Worm (Caenorhabditis elegans): ENCODE results near the gene znf-622.

znf-622 gene

ce11 chrIII:6381584-6382391 is at the start of gene znf-622:
Gene znf-622 (plus strand): TSS chrIII:6381634.
- TF ChIP-seq rec-8 (tag; optimal IDR thresholded peaks at IDR 0.05) (no peak), ZK185.1 (tag; optimal IDR thresholded peaks at IDR 0.05; ENCODE audit: poor library complexity, severe bottlenecking) (no peak), tbx-9 (tag; optimal IDR thresholded peaks at IDR 0.05; ENCODE audit: borderline replicate concordance) (no peak), F22D6.2 (tag; optimal IDR thresholded peaks at IDR 0.05) (no peak)

- TF ChIP-seq Y79H2A.3 (GFP tag; conservative IDR thresholded peaks at IDR 0.05): no peak
These were observed 47.1 kb upstream of the znf-622 start for ce11 chrIII:6334364-6334763.

- TF ChIP-seq madf-6 (GFP tag; IDR thresholded peaks at IDR 0.05): peak; percentile 69
- TF ChIP-seq madf-8 (GFP tag; conservative IDR thresholded peaks at IDR 0.05): peak; percentile 41; the same call in 1 of the 2 replicates
These were observed 43.7 kb upstream of the znf-622 start for ce11 chrIII:6337730-6338129.

ce11 chrIII:6339919-6340434 is 41.5 kb upstream of the znf-622 start, which contains the start of gene let-767:
Gene let-767 (minus strand): TSS chrIII:6339969.
- peak; percentile 45 for TF ChIP-seq nhr-80 (tag; optimal IDR thresholded peaks at IDR 0.05)
- TF ChIP-seq ceh-40 (GFP tag; IDR thresholded peaks at IDR 0.05): no peak
- TF ChIP-seq snpc-4 (GFP tag; optimal IDR thresholded peaks at IDR 0.05): no peak
- TF ChIP-seq snpc-4 (tag; optimal IDR thresholded peaks at IDR 0.05): no peak
- no peak for TF ChIP-seq mcd-1 (GFP tag; IDR thresholded peaks at IDR 0.05)
- 0 out of 2 replicates have a peak, but pooled peaks have one; percentile 36 for TF ChIP-seq madf-3 (GFP tag; IDR thresholded peaks at IDR 0.05)
- no peak for TF ChIP-seq ceh-27 (GFP tag; optimal IDR thresholded peaks at IDR 0.05)
- TF ChIP-seq athp-1 (tag; optimal IDR thresholded peaks at IDR 0.05): no peak
- no peak for TF ChIP-seq Y67H2A.10 (GFP tag; conservative IDR thresholded peaks at IDR 0.05)
- TF ChIP-seq F23B12.7 (tag; optimal IDR thresholded peaks at IDR 0.05; ENCODE audit: insufficient read depth): no peak
- peak; percentile 32; the same call in 1 of the 2 replicates for TF ChIP-seq ekl-4 (GFP tag; IDR thresholded peaks at IDR 0.05)
- no peak for TF ChIP-seq somi-1 (GFP tag; optimal IDR thresholded peaks at IDR 0.05)
- no peak for TF ChIP-seq F57C9.4 (tag; optimal IDR thresholded peaks at IDR 0.05)
- TF ChIP-seq K11D2.4 (GFP tag; IDR thresholded peaks at IDR 0.05): no peak
- TF ChIP-seq hmg-1.2 (GFP tag; IDR thresholded peaks at IDR 0.05): 0 out of 2 replicates have a peak, but pooled peaks have one; percentile 4
- TF ChIP-seq rec-8 (tag; optimal IDR thresholded peaks at IDR 0.05): no peak
- no peak for TF ChIP-seq Y56A3A.18 (GFP tag; IDR thresholded peaks at IDR 0.05)

- TF ChIP-seq madf-3 (GFP tag; IDR thresholded peaks at IDR 0.05) (no peak), lir-1 (GFP tag; conservative IDR thresholded peaks at IDR 0.05) (no peak), madf-6 (GFP tag; IDR thresholded peaks at IDR 0.05) (0 out of 2 replicates have a peak, but pooled peaks have one; percentile 22), cebp-1 (GFP tag; IDR thresholded peaks at IDR 0.05) (no peak), cebp-1 (tag; optimal IDR thresholded peaks at IDR 0.05) (peak; percentile 20), lsl-1 (GFP tag; optimal IDR thresholded peaks at IDR 0.05) (peak; percentile 73), xnd-1 (tag; optimal IDR thresholded peaks at IDR 0.05) (no peak), attf-5 (GFP tag; optimal IDR thresholded peaks at IDR 0.05) (peak; percentile 49), ama-1 (optimal IDR thresholded peaks at IDR 0.05) (no peak), ama-1 (GFP tag; optimal IDR thresholded peaks at IDR 0.05) (no peak), F37B4.10 (GFP tag; IDR thresholded peaks at IDR 0.05) (no peak), snpc-1.3 (tag; optimal IDR thresholded peaks at IDR 0.05; ENCODE audit: insufficient read depth) (peak; percentile 28), F52B5.7 (tag; optimal IDR thresholded peaks at IDR 0.05) (no peak)
These were observed 39.5 kb upstream of the znf-622 start, which contains the start of gene rpn-13 for ce11 chrIII:6341878-6342453. Gene rpn-13 (minus strand): TSS chrIII:6341928.

All from whole organism, young adult.